Worm (Caenorhabditis elegans) whole organism, midembryonic: Measurements from ENCODE around the gene set-25.

ENCODE experiments used
- flt-1 ChIP-seq: fragments of 200-800 bp; sonication (Bioruptor generic); IDR thresholded peaks from 2 replicates; pipeline ENCODE4 v1.3.6; 2022; ENCODE audit warnings: missing genetic modification characterization, missing compliant biosample characterization
- klf-2 ChIP-seq: fragments of 200-800 bp; sonication (Bioruptor generic); conservative IDR thresholded peaks from 2 replicates; pipeline ENCODE4 v1.3.6; 2022; ENCODE audit warnings: missing genetic modification reagents, missing genetic modification characterization, missing compliant biosample characterization

DNA sequence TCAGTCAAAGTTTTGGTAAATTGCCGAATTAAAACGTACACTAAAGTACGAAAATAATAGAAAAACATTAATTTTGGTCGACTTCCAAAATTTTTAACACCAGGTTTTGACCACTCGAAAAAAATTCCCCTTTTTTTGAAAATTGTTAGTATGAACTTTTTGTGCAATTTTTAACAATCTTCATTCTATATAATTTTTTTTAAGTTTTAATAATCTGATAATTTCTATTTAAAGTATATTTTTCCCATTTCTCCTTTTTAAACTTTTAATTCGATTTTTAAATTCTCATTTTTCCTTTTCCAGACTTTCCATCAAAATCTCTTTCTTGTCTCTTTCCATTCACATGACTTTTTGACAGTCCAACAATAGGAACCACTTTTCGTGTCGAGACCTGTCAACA, 15.9 kb downstream of the set-25 start, which contains the start of gene unc-64:
- TF ChIP-seq flt-1 (GFP tag; lab: Robert Waterston, UW) = no peak
- TF ChIP-seq klf-2 (GFP tag; lab: Robert Waterston, UW) = no peak
